Worm (Caenorhabditis elegans): ENCODE results near the gene srh-284.
A peak's percentile ranks its signal among the peaks of the same experiment; 100 is the strongest.

srh-284 gene

DNA sequence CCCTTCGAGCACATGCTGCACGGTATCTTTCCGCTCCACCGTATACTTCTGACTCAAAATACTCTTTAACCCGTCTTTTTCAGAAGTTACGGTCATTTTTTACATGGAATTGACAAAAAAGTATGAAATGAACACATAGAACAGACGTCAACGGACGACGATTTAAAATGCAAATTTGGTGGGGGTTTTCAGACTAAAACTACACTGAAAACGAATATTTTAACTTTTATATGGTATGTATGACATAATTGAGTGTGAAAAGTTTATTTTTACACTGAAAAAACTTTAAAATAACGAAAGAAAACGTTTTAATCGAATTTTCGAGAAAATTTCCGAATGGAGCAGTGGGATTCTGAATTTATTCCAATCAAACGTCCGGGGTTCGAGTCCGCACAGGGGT is 20.4 kb upstream of the srh-284 start, which contains the start of gene twk-36:
TSS of gene twk-36 (minus strand) at position 101 of the 400 bp plus-strand sequence.
- no peak for TF ChIP-seq unc-62 (GFP tag; optimal IDR thresholded peaks at IDR 0.05)
- no peak for TF ChIP-seq nhr-12 (tag; optimal IDR thresholded peaks at IDR 0.05)
- TF ChIP-seq nhr-28 (tag; optimal IDR thresholded peaks at IDR 0.05), result no peak
- no peak for TF ChIP-seq isw-1 (GFP tag; IDR thresholded peaks at IDR 0.05)
- TF ChIP-seq ces-1 (GFP tag; optimal IDR thresholded peaks at IDR 0.05), result no peak
- no peak for TF ChIP-seq nhr-77 (tag; optimal IDR thresholded peaks at IDR 0.05)
- TF ChIP-seq nhr-19 (GFP tag; conservative IDR thresholded peaks at IDR 0.05), result no peak
- TF ChIP-seq nhr-85 (tag), result no peak
- no peak for TF ChIP-seq efl-3 (GFP tag; optimal IDR thresholded peaks at IDR 0.05)
- TF ChIP-seq nhr-11 (tag; optimal IDR thresholded peaks at IDR 0.05), result no peak
- no peak for TF ChIP-seq lir-3 (tag; optimal IDR thresholded peaks at IDR 0.05; ENCODE audit: poor library complexity)
- no peak for TF ChIP-seq rnt-1 (tag; optimal IDR thresholded peaks at IDR 0.05)
- TF ChIP-seq skn-1 (tag; optimal IDR thresholded peaks at IDR 0.05), result no peak
- TF ChIP-seq dpl-1 (GFP tag; optimal IDR thresholded peaks at IDR 0.05), result no peak
- no peak for TF ChIP-seq zip-4 (GFP tag; optimal IDR thresholded peaks at IDR 0.05)

ce11 chrV:17749181-17749580 is 18.2 kb upstream of the srh-284 start, which contains the start of gene R12G8.1:
TSS of gene R12G8.1 (minus strand) at chrV:17749243.
- TF ChIP-seq C34B4.2 (tag; optimal IDR thresholded peaks at IDR 0.05) (no peak), fkh-8 (tag; optimal IDR thresholded peaks at IDR 0.05) (no peak), nhr-71 (tag; optimal IDR thresholded peaks at IDR 0.05) (peak; percentile 51), alr-1 (tag; optimal IDR thresholded peaks at IDR 0.05; ENCODE audit: borderline replicate concordance) (no peak), C04F5.9 (tag; optimal IDR thresholded peaks at IDR 0.05) (no peak), ces-1 (GFP tag; optimal IDR thresholded peaks at IDR 0.05) (peak; percentile 66), efl-1 (optimal IDR thresholded peaks at IDR 0.05) (no peak), efl-1 (GFP tag; optimal IDR thresholded peaks at IDR 0.05 in 1 of 2) (peak in 1 of 2 experiments; percentile 74), xbp-1 (tag; optimal IDR thresholded peaks at IDR 0.05) (no peak), lin-14 (GFP tag; optimal IDR thresholded peaks at IDR 0.05) (peak; percentile 78), fkh-10 (GFP tag; optimal IDR thresholded peaks at IDR 0.05) (peak; percentile 89), lsy-2 (tag; optimal IDR thresholded peaks at IDR 0.05) (peak in 1 of 2 experiments; percentile 1)

- TF ChIP-seq lin-35 (GFP tag; optimal IDR thresholded peaks at IDR 0.05) (peak in 1 of 2 experiments; percentile 1), F16B12.6 (tag; optimal IDR thresholded peaks at IDR 0.05) (no peak), tbx-2 (tag; optimal IDR thresholded peaks at IDR 0.05) (no peak), efl-1 (optimal IDR thresholded peaks at IDR 0.05) (no peak), efl-1 (GFP tag; optimal IDR thresholded peaks at IDR 0.05 in 1 of 2) (no peak), swsn-7 (tag; optimal IDR thresholded peaks at IDR 0.05) (no peak), nhr-20 (tag; optimal IDR thresholded peaks at IDR 0.05) (peak; percentile 7), fkh-10 (GFP tag; optimal IDR thresholded peaks at IDR 0.05) (no peak), elt-2 (tag; optimal IDR thresholded peaks at IDR 0.05) (peak; percentile 71), fos-1 (tag; optimal IDR thresholded peaks at IDR 0.05) (no peak), C16A3.4 (tag; optimal IDR thresholded peaks at IDR 0.05) (no peak), vab-15 (tag; optimal IDR thresholded peaks at IDR 0.05) (no peak), mep-1 (tag; optimal IDR thresholded peaks at IDR 0.05) (no peak), egl-13 (tag; optimal IDR thresholded peaks at IDR 0.05) (no peak), nhr-90 (tag; optimal IDR thresholded peaks at IDR 0.05; ENCODE audit: poor library complexity) (no peak), lin-14 (GFP tag; optimal IDR thresholded peaks at IDR 0.05) (peak; percentile 39)
Measured at ce11 chrV:17752340-17752739, 15.0 kb upstream of the srh-284 start.

DNA sequence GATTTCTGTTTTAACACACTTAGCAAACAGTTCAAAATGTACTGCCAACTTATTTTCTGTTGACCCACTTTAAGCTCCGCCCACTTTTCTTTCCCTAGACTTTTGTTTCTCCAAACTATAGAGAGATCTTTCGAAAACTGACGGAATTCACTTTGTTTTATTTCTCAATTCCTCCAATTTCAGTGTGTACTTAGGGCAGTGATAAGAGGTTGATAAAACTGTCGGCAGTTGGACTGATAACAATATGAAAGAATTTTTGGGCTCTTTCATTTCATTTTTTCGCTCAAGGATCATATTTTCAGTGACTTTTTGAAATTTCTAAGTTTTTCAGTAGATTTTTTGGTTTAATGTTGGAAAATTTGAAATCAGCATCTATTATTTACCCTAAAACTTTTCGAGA is 12.3 kb upstream of the srh-284 start:
- peak; percentile 52 for TF ChIP-seq elt-2 (tag; optimal IDR thresholded peaks at IDR 0.05)
- peak; percentile 32 for TF ChIP-seq tlp-1 (tag; optimal IDR thresholded peaks at IDR 0.05)
- no peak for TF ChIP-seq nhr-28 (tag; optimal IDR thresholded peaks at IDR 0.05)

Measured in whole organism, L1 larva.